Worm (Caenorhabditis elegans) whole organism, L3 larva: ENCODE results near the gene ser-1.

Source experiments
- R02D3.7 ChIP-seq: fragments of 150-350 bp; optimal IDR thresholded peaks from 2 replicates; lab custom pipeline; 2014; ENCODE audit warnings: missing biosample characterization, missing genetic modification characterization
- ZK546.5 ChIP-seq: sonication (generic microtip); optimal IDR thresholded peaks from 2 replicates; lab custom pipeline; 2017; ENCODE audit warnings: missing biosample characterization, missing genetic modification characterization
- ama-1 ChIP-seq: fragments of 150-350 bp; optimal IDR thresholded peaks from 2 replicates; lab custom pipeline; 2018
- ceh-16 ChIP-seq: sonication (generic microtip); optimal IDR thresholded peaks from 2 replicates; lab custom pipeline; 2017; ENCODE audit warnings: missing biosample characterization, missing genetic modification characterization
- ceh-28 ChIP-seq: fragments of 150-350 bp; optimal IDR thresholded peaks from 2 replicates; lab custom pipeline; 2014; ENCODE audit warnings: missing biosample characterization, missing genetic modification reagents, missing genetic modification characterization
- ceh-82 ChIP-seq: fragments of 150-350 bp; optimal IDR thresholded peaks from 2 replicates; lab custom pipeline; 2014; ENCODE audit warnings: missing biosample characterization, missing genetic modification characterization
- egl-27 ChIP-seq: sonication (generic microtip); optimal IDR thresholded peaks from 4 replicates; lab custom pipeline; 2017; ENCODE audit warnings: missing biosample characterization, missing genetic modification reagents, missing genetic modification characterization
- egl-5 ChIP-seq: fragments of 150-350 bp; optimal IDR thresholded peaks from 2 replicates; lab custom pipeline; 2017; ENCODE audit warnings: missing biosample characterization, missing genetic modification reagents, missing genetic modification characterization, inconsistent platforms
- elt-1 ChIP-seq: fragments of 150-350 bp; optimal IDR thresholded peaks from 2 replicates; lab custom pipeline; 2014; ENCODE audit warnings: missing biosample characterization, missing genetic modification characterization
- elt-2 ChIP-seq: sonication (generic microtip); optimal IDR thresholded peaks from 2 replicates; lab custom pipeline; 2016; ENCODE audit warnings: missing genetic modification reagents, mild to moderate bottlenecking, missing genetic modification characterization, missing compliant biosample characterization
- elt-3 ChIP-seq, 3 experiments: fragments of 150-350 bp in 1 of 3; sonication (generic microtip) in 2 of 3; optimal IDR thresholded peaks; 2 replicates in 2 of 3; 4 replicates in 1 of 3; lab custom pipeline; 2014 to 2017; ENCODE audit warnings: missing biosample characterization in 3 of 3, missing genetic modification characterization in 3 of 3
- eor-1 ChIP-seq, 2 experiments: fragments of 150-350 bp; optimal IDR thresholded peaks; 2 replicates each; lab custom pipeline; 2014 to 2018; ENCODE audit warnings: missing biosample characterization in 2 of 2, missing genetic modification characterization in 2 of 2
- fkh-10 ChIP-seq: sonication (generic microtip); optimal IDR thresholded peaks from 2 replicates; lab custom pipeline; 2017; ENCODE audit warnings: missing biosample characterization, missing genetic modification reagents, missing genetic modification characterization
- fos-1 ChIP-seq: fragments of 150-350 bp; optimal IDR thresholded peaks from 2 replicates; lab custom pipeline; 2014; ENCODE audit warnings: missing biosample characterization, missing genetic modification characterization
- hmg-11 ChIP-seq: sonication (generic microtip); optimal IDR thresholded peaks from 2 replicates; lab custom pipeline; 2016; ENCODE audit warnings: missing genetic modification characterization, missing compliant biosample characterization
- jun-1 ChIP-seq: fragments of 150-350 bp; optimal IDR thresholded peaks from 2 replicates; lab custom pipeline; 2014; ENCODE audit warnings: missing biosample characterization, missing genetic modification reagents, missing genetic modification characterization
- lin-15B ChIP-seq: fragments of 150-350 bp; optimal IDR thresholded peaks from 2 replicates; lab custom pipeline; 2014; ENCODE audit warnings: missing biosample characterization, missing genetic modification characterization
- lin-39 ChIP-seq: fragments of 150-350 bp; optimal IDR thresholded peaks from 2 replicates; lab custom pipeline; 2018; ENCODE audit warnings: missing biosample characterization, missing genetic modification reagents, missing genetic modification characterization
- lsy-12 ChIP-seq: sonication (generic microtip); optimal IDR thresholded peaks from 2 replicates; lab custom pipeline; 2016; ENCODE audit warnings: mild to moderate bottlenecking, missing genetic modification characterization, missing compliant biosample characterization
- mml-1 ChIP-seq: fragments of 150-350 bp; sonication (generic microtip); optimal IDR thresholded peaks from 3 replicates; lab custom pipeline; 2014; ENCODE audit warnings: missing biosample characterization, missing genetic modification characterization
- nfya-1 ChIP-seq: sonication (generic microtip); optimal IDR thresholded peaks from 2 replicates; lab custom pipeline; 2017; ENCODE audit warnings: missing genetic modification characterization, mild to moderate bottlenecking, missing compliant biosample characterization, antibody characterized with exemption, moderate library complexity; ENCODE audit not compliant: insufficient read depth
- nhr-12 ChIP-seq: fragments of 150-350 bp; optimal IDR thresholded peaks from 2 replicates; lab custom pipeline; 2014; ENCODE audit warnings: missing biosample characterization, missing genetic modification characterization
- nhr-23 ChIP-seq: fragments of 150-350 bp; optimal IDR thresholded peaks from 2 replicates; lab custom pipeline; 2014; ENCODE audit warnings: missing biosample characterization, missing genetic modification reagents, missing genetic modification characterization
- nhr-237 ChIP-seq: fragments of 150-350 bp; optimal IDR thresholded peaks from 2 replicates; lab custom pipeline; 2014; ENCODE audit warnings: missing biosample characterization, missing genetic modification characterization
- nhr-25 ChIP-seq: sonication (generic microtip); optimal IDR thresholded peaks from 2 replicates; lab custom pipeline; 2017; ENCODE audit warnings: missing biosample characterization, missing genetic modification characterization
- nhr-28 ChIP-seq: fragments of 150-350 bp; optimal IDR thresholded peaks from 2 replicates; lab custom pipeline; 2014; ENCODE audit warnings: missing biosample characterization, missing genetic modification characterization
- nhr-43 ChIP-seq: sonication (generic microtip); optimal IDR thresholded peaks from 2 replicates; lab custom pipeline; 2016; ENCODE audit warnings: mild to moderate bottlenecking, missing genetic modification characterization, missing compliant biosample characterization; ENCODE audit not compliant: poor library complexity, severe bottlenecking
- nhr-67 ChIP-seq: fragments of 150-350 bp; optimal IDR thresholded peaks from 2 replicates; lab custom pipeline; 2014; ENCODE audit warnings: missing biosample characterization, missing genetic modification characterization
- nhr-76 ChIP-seq: fragments of 150-350 bp; sonication (generic microtip); optimal IDR thresholded peaks from 5 replicates; lab custom pipeline; 2014; ENCODE audit warnings: missing biosample characterization, missing genetic modification characterization
- nhr-77 ChIP-seq: fragments of 150-350 bp; optimal IDR thresholded peaks from 2 replicates; lab custom pipeline; 2014; ENCODE audit warnings: missing biosample characterization, missing genetic modification characterization
- pha-4 ChIP-seq: fragments of 150-350 bp; optimal IDR thresholded peaks from 2 replicates; lab custom pipeline; 2014; ENCODE audit warnings: missing biosample characterization, missing genetic modification reagents, missing genetic modification characterization
- pqm-1 ChIP-seq: fragments of 150-350 bp; optimal IDR thresholded peaks from 2 replicates; lab custom pipeline; 2017; ENCODE audit warnings: missing biosample characterization, missing genetic modification characterization, inconsistent platforms
- sea-2 ChIP-seq: fragments of 150-350 bp; sonication (generic microtip); optimal IDR thresholded peaks from 4 replicates; lab custom pipeline; 2014; ENCODE audit warnings: missing biosample characterization, missing genetic modification reagents, missing genetic modification characterization
- skn-1 ChIP-seq: fragments of 150-350 bp; optimal IDR thresholded peaks from 2 replicates; lab custom pipeline; 2014; ENCODE audit warnings: missing biosample characterization, missing genetic modification characterization
- snpc-4 ChIP-seq: fragments of 150-350 bp; optimal IDR thresholded peaks from 2 replicates; lab custom pipeline; 2014; ENCODE audit warnings: missing biosample characterization, missing genetic modification characterization
- tbx-2 ChIP-seq: sonication (generic microtip); optimal IDR thresholded peaks from 2 replicates; lab custom pipeline; 2016; ENCODE audit warnings: mild to moderate bottlenecking, missing genetic modification characterization, missing compliant biosample characterization
- unc-39 ChIP-seq: sonication (generic microtip); optimal IDR thresholded peaks from 4 replicates; lab custom pipeline; 2017; ENCODE audit warnings: missing biosample characterization, missing genetic modification characterization
- unc-62 ChIP-seq: fragments of 150-350 bp; sonication (generic microtip); optimal IDR thresholded peaks from 4 replicates; lab custom pipeline; 2014; ENCODE audit warnings: missing biosample characterization, missing genetic modification reagents, missing genetic modification characterization
- zag-1 ChIP-seq: fragments of 150-350 bp; optimal IDR thresholded peaks from 2 replicates; lab custom pipeline; 2014; ENCODE audit warnings: missing biosample characterization, missing genetic modification characterization
- ztf-4 ChIP-seq: fragments of 150-350 bp; optimal IDR thresholded peaks from 2 replicates; lab custom pipeline; 2014; ENCODE audit warnings: missing biosample characterization, missing genetic modification characterization

The ser-1 gene

DNA sequence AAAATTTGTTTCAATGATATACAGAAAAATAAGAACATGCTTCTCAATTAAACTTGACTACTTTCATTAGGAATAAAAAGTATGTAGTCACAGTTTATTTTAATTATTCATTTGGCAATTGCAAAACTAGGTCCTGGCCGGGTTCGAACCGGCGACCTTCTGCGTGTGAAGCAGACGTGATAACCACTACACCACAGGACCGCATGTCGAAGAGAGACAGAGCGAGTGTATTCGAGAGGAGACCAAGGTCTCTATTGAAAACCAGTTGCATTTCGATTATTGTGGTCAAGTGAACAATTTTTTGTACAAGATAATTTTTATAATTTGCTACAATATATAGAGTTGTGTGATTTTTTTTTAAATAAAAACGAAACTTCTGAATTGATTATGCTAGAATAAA lies 11.3 kb downstream of the ser-1 start:
- TF ChIP-seq ceh-82 (tag; lab: Kevin White, UChicago) (no peak), ceh-16 (tag; lab: Kevin White, UChicago) (no peak), fkh-10 (no peak), nhr-25 (peak; percentile 63), ceh-28 (tag; lab: Kevin White, UChicago) (no peak), fos-1 (tag; lab: Kevin White, UChicago) (no peak), nhr-76 (tag; lab: Kevin White, UChicago) (no peak), nhr-28 (tag; lab: Kevin White, UChicago) (no peak), nhr-77 (no peak), pha-4 (peak; percentile 56), unc-39 (tag; lab: Kevin White, UChicago) (no peak), nhr-23 (peak; percentile 47), lsy-12 (peak; percentile 59), ZK546.5 (tag; lab: Kevin White, UChicago) (no peak), tbx-2 (tag; lab: Kevin White, UChicago) (peak; percentile 73), egl-27 (tag; lab: Kevin White, UChicago) (peak; percentile 33), nfya-1 (tag; lab: Kevin White, UChicago) (peak; percentile 56), egl-5 (peak; percentile 29), elt-2 (tag; lab: Kevin White, UChicago) (peak; percentile 38), nhr-237 (tag; lab: Kevin White, UChicago) (no peak), elt-3 (tag; optimal IDR thresholded peaks at IDR 0.05; lab: Kevin White, UChicago) (no peak), skn-1 (tag; lab: Kevin White, UChicago) (peak; percentile 40), nhr-43 (peak; percentile 79), hmg-11 (tag; lab: Kevin White, UChicago) (peak; percentile 84), eor-1 (tag; optimal IDR thresholded peaks at IDR 0.05; lab: Kevin White, UChicago) (no peak), pqm-1 (tag; lab: Kevin White, UChicago) (peak; percentile 36), nhr-12 (tag; lab: Kevin White, UChicago) (no peak), lin-39 (tag; lab: Kevin White, UChicago) (peak; percentile 80), ztf-4 (tag; lab: Kevin White, UChicago) (peak; percentile 38)

DNA sequence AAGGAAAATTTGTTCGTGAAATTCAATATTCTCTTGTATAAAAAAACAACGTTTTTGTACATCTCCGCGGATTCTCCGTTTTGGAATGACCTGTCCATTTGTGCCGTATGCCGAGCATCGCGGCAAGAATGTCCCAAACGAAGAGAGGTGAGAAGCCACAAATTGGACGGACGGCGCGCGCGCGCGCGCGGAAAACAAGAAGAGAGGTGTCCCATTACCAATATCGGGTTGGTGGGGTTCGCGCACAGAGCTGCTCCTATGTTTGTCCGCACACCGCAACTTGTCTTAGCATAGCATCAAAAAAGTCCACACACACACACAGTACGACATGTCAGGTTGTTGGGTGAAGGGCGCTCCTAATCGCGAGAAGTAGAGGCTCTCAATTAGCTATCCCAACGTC lies 12.0 kb downstream of the ser-1 start:
- TF ChIP-seq egl-5 (no peak), elt-2 (tag; lab: Kevin White, UChicago) (no peak), zag-1 (tag; lab: Kevin White, UChicago) (no peak), ama-1 (lab: Kevin White, UChicago) (no peak), hmg-11 (tag; lab: Kevin White, UChicago) (no peak), fkh-10 (no peak), unc-62 (GFP tag; lab: Kevin White, UChicago) (no peak)
- TF ChIP-seq, all 47 proteins: peak for 0

DNA sequence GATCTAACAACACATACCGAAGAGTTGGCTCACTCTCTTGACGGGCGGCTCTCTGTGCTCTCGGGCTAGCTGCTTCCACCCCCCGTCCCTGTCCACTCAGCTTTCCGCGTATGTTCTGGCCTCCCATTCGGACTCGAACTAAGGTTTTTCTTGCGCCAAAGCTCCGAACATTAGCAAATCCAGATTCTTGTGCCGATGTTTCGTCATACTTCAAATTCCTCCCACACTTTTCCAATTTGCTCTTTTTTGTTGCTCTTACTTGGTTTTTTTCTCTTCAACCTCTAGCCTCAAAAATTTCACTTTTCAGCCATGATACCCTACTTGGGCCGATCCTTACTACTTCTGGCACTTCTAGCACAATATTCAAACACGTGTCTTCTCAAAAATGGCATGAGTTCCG lies 15.4 kb downstream of the ser-1 start, which contains the start of gene cdh-9:
TSS of gene cdh-9 (plus strand) at position 301 of the 400 bp plus-strand sequence.
- no peak for TF ChIP-seq nhr-76 (tag; lab: Kevin White, UChicago)
- TF ChIP-seq unc-62 (GFP tag; lab: Kevin White, UChicago), result no peak
- no peak for TF ChIP-seq ceh-16 (tag; lab: Kevin White, UChicago)
- no peak for TF ChIP-seq nhr-67 (tag; lab: Kevin White, UChicago)
- TF ChIP-seq sea-2, result no peak
- TF ChIP-seq nhr-12 (tag; lab: Kevin White, UChicago), result no peak
- no peak for TF ChIP-seq snpc-4 (tag; lab: Kevin White, UChicago)
- no peak for TF ChIP-seq elt-1 (tag; lab: Kevin White, UChicago)
- TF ChIP-seq jun-1 (tag; lab: Kevin White, UChicago), result no peak
- no peak for TF ChIP-seq lin-15B (tag; lab: Kevin White, UChicago)
- no peak for TF ChIP-seq R02D3.7 (tag; lab: Kevin White, UChicago)
- TF ChIP-seq mml-1 (tag; lab: Kevin White, UChicago), result no peak
- TF ChIP-seq, all 47 proteins: peak for 0
